Worm (Caenorhabditis elegans) whole organism, L2 larva: ENCODE results near the gene mrpl-46.

Source experiments
- Y55F3AM.14 ChIP-seq: fragments of 200-800 bp; sonication (Bioruptor generic); optimal IDR thresholded peaks from 2 replicates; lab custom pipeline; 2018; ENCODE audit warnings: mild to moderate bottlenecking, missing genetic modification characterization, missing compliant biosample characterization
- blmp-1 ChIP-seq: sonication (generic microtip); optimal IDR thresholded peaks from 2 replicates; lab custom pipeline; 2017; ENCODE audit warnings: missing genetic modification characterization, mild to moderate bottlenecking, missing compliant biosample characterization, antibody characterized with exemption, moderate library complexity; ENCODE audit not compliant: insufficient read depth
- egl-27 ChIP-seq: sonication (generic microtip); optimal IDR thresholded peaks from 3 replicates; lab custom pipeline; 2017; ENCODE audit warnings: missing biosample characterization, missing genetic modification reagents, missing genetic modification characterization
- ztf-4 ChIP-seq: fragments of 150-350 bp; optimal IDR thresholded peaks from 2 replicates; lab custom pipeline; 2014; ENCODE audit warnings: missing biosample characterization, missing genetic modification characterization

DNA sequence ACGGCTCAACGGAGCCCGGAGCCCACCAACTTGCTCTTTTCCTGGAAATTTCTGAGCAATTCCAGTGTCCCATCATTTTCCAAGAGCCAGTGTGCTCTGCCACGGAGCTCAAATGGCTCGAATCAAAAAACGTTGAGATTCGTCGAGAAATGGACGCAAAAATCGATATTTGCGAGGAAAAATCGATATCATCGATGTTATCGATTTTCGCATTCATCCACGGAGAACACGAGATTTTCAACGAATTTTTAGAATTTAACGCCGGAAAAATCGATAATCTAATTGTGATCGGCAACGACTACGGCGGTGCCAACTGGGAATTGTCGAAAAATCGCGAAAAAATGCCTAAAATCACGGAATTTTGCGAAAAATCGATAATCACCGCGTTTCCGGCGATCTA is 5.1 kb downstream of the mrpl-46 start:
- TF ChIP-seq ztf-4 (tag; lab: Kevin White, UChicago) (no peak), egl-27 (tag; lab: Kevin White, UChicago) (no peak), blmp-1 (tag; lab: Kevin White, UChicago) (no peak), Y55F3AM.14 (GFP tag; lab: Kevin White, UChicago) (no peak)
